Worm (Caenorhabditis elegans): ENCODE data around the gene ceh-30.

DNA sequence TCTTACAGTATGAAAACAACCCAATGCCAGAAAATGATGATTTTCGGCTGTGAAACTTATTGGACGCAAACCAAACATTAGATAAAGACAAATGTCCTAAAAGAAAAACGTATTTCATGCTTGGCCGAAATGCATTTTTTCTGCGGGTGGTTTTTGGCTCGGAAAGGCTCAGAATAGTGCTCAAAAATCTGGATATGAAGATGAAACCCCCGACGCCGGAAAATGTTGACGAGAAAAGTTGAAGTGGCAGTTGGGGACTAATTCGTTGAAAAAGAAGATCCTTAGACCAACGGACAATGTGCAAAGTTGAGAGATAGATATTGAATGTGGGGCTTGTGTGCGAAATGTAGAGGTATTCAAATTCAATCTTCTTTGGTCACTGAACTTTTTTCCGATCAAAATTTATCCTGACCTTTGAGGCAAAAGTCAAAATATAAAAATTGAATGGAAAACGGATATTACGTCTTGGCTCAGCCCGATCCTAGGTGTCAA, 44.8 kb upstream of the ceh-30 start, which contains the start of gene flp-18:
- no peak for TF ChIP-seq ZK546.5 (tag; optimal IDR thresholded peaks at IDR 0.05)
- no peak for TF ChIP-seq nhr-6 (tag; optimal IDR thresholded peaks at IDR 0.05)
- no peak for TF ChIP-seq ama-1 (optimal IDR thresholded peaks at IDR 0.05)
- no peak for TF ChIP-seq mab-5 (tag; optimal IDR thresholded peaks at IDR 0.05)
- TF ChIP-seq unc-39 (tag; optimal IDR thresholded peaks at IDR 0.05), result no peak
- no peak for TF ChIP-seq sma-3 (GFP tag; optimal IDR thresholded peaks at IDR 0.05)
- TF ChIP-seq F13H6.1 (tag; optimal IDR thresholded peaks at IDR 0.05), result no peak
- TF ChIP-seq egl-27 (tag; optimal IDR thresholded peaks at IDR 0.05), result no peak
- no peak for TF ChIP-seq ztf-4 (tag; optimal IDR thresholded peaks at IDR 0.05)
- TF ChIP-seq nhr-23 (tag; optimal IDR thresholded peaks at IDR 0.05), result no peak
- TF ChIP-seq lsy-2 (tag; optimal IDR thresholded peaks at IDR 0.05), result no peak
- TF ChIP-seq C34F6.9 (tag; optimal IDR thresholded peaks at IDR 0.05), result no peak
- TF ChIP-seq fos-1 (tag; optimal IDR thresholded peaks at IDR 0.05), result no peak

All from whole organism, L2 larva.